Worm (Caenorhabditis elegans) whole organism, early embryonic: ENCODE data around the gene W05E10.1.

ENCODE experiments used
- ama-1 ChIP-seq: fragments of 150-350 bp; optimal IDR thresholded peaks from 2 replicates; lab custom pipeline; 2014
- pes-1 ChIP-seq: fragments of 200-800 bp; sonication (Bioruptor generic); IDR thresholded peaks from 2 replicates; pipeline ENCODE4 v1.3.6; 2022; ENCODE audit warnings: missing genetic modification reagents, missing genetic modification characterization, missing compliant biosample characterization
- sea-1 ChIP-seq: fragments of 200-800 bp; sonication (Bioruptor generic); conservative IDR thresholded peaks from 2 replicates; pipeline ENCODE4 v1.3.6; 2022; ENCODE audit warnings: missing genetic modification characterization, missing compliant biosample characterization
- tra-4 ChIP-seq: sonication (generic microtip); optimal IDR thresholded peaks from 2 replicates; lab custom pipeline; 2017; ENCODE audit warnings: missing genetic modification characterization, missing compliant biosample characterization

DNA sequence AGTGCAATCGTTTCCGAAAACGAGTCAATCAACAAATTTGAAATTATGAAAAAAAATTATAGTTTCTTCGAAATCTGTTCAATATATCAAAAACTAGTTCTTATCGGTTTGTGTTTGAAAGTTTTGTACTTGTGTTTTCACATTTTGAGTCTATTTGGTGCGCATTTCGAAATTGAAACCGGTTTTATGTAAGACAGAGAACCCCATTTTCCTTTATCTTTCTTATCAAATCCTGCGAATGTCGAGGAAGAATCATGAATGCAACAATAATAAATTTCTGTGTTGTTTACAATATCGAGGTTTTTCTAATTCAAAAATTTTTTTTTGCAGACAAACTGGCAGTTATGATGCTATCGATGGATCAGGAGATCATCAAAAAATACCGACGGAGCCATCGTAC lies 8.6 kb downstream of the W05E10.1 start:
- no peak for TF ChIP-seq pes-1 (GFP tag; lab: Robert Waterston, UW)
- TF ChIP-seq ama-1 (lab: Kevin White, UChicago): no peak
- TF ChIP-seq tra-4 (tag; lab: Kevin White, UChicago): no peak
- no peak for TF ChIP-seq sea-1 (GFP tag; lab: Robert Waterston, UW)
